Worm (Caenorhabditis elegans) whole organism, L2 larva: ENCODE measurements around the gene C39E6.2.

Source experiments
- lin-13 ChIP-seq: fragments of 150-350 bp; optimal IDR thresholded peaks from 2 replicates; lab custom pipeline; 2014; ENCODE audit warnings: missing biosample characterization, missing genetic modification reagents, missing genetic modification characterization
- nhr-237 ChIP-seq: fragments of 150-350 bp; optimal IDR thresholded peaks from 2 replicates; lab custom pipeline; 2014; ENCODE audit warnings: missing biosample characterization, missing genetic modification characterization
- nhr-77 ChIP-seq: fragments of 150-350 bp; optimal IDR thresholded peaks from 2 replicates; lab custom pipeline; 2014; ENCODE audit warnings: missing biosample characterization, missing genetic modification characterization
- skn-1 ChIP-seq: sonication (generic microtip); optimal IDR thresholded peaks from 2 replicates; lab custom pipeline; 2017; ENCODE audit warnings: missing biosample characterization, missing genetic modification characterization
- snpc-4 ChIP-seq: fragments of 150-350 bp; optimal IDR thresholded peaks from 2 replicates; lab custom pipeline; 2014; ENCODE audit warnings: missing biosample characterization, missing genetic modification characterization
- zag-1 ChIP-seq: fragments of 150-350 bp; optimal IDR thresholded peaks from 2 replicates; lab custom pipeline; 2014; ENCODE audit warnings: missing biosample characterization, missing genetic modification characterization
- ztf-11 ChIP-seq: sonication (generic microtip); optimal IDR thresholded peaks from 2 replicates; lab custom pipeline; 2017; ENCODE audit warnings: missing biosample characterization, missing genetic modification characterization

ce11 chrX:4727388-4727787 lies 27.5 kb downstream of the C39E6.2 start, which contains the start of gene acc-3:
- TF ChIP-seq snpc-4 (no peak), ztf-11 (tag; lab: Kevin White, UChicago) (no peak), nhr-77 (tag; lab: Kevin White, UChicago) (no peak), nhr-237 (tag; lab: Kevin White, UChicago) (no peak), lin-13 (no peak), skn-1 (tag; lab: Kevin White, UChicago) (no peak), zag-1 (tag; lab: Kevin White, UChicago) (no peak)
